Worm (Caenorhabditis elegans): ENCODE results near the gene srh-166.

The srh-166 gene

ce11 chrV:20480227-20480626 is 45.4 kb downstream of the srh-166 start:
- TF ChIP-seq F44E2.7 (GFP tag; IDR thresholded peaks at IDR 0.05) = peak; percentile 82; the same call in 1 of the 2 replicates

ce11 chrV:20479013-20479739 is 46.5 kb downstream of the srh-166 start, which contains the start of the genes calf-1 and rpl-2:
calf-1 (minus strand) TSS chrV:20479089.
rpl-2 (plus strand) TSS chrV:20479689.
- TF ChIP-seq dpl-1 (GFP tag; optimal IDR thresholded peaks at IDR 0.05) (peak; percentile 55), sdz-12 (GFP tag; optimal IDR thresholded peaks at IDR 0.05) (no peak), mdl-1 (tag; optimal IDR thresholded peaks at IDR 0.05) (peak in 1 of 2 experiments; percentile 2), dmd-9 (GFP tag; IDR thresholded peaks at IDR 0.05) (no peak), mxl-3 (GFP tag; optimal IDR thresholded peaks at IDR 0.05) (no peak), nhr-10 (tag; optimal IDR thresholded peaks at IDR 0.05) (no peak), Y105C5A.15 (GFP tag; IDR thresholded peaks at IDR 0.05) (no peak), mep-1 (tag; optimal IDR thresholded peaks at IDR 0.05) (peak; percentile 69), lsy-2 (tag; optimal IDR thresholded peaks at IDR 0.05) (peak; percentile 0 to 73), nhr-48 (tag; optimal IDR thresholded peaks at IDR 0.05) (no peak), ceh-44 (GFP tag; IDR thresholded peaks at IDR 0.05) (no peak), nhr-25 (tag; optimal IDR thresholded peaks at IDR 0.05; ENCODE audit: borderline replicate concordance, insufficient read depth) (no peak), lim-7 (GFP tag; IDR thresholded peaks at IDR 0.05) (no peak), T26A8.4 (GFP tag; IDR thresholded peaks at IDR 0.05) (no peak), lir-3 (tag; optimal IDR thresholded peaks at IDR 0.05) (no peak), ZK337.2 (GFP tag; IDR thresholded peaks at IDR 0.05) (no peak), pha-4 (GFP tag; IDR thresholded peaks at IDR 0.05) (0 out of 2 replicates have a peak, but pooled peaks have one; percentile 49), pha-4 (tag; optimal IDR thresholded peaks at IDR 0.05) (no peak), php-3 (GFP tag; IDR thresholded peaks at IDR 0.05) (no peak), Y75B8A.6 (GFP tag; IDR thresholded peaks at IDR 0.05) (no peak), F10B5.3 (tag; optimal IDR thresholded peaks at IDR 0.05) (no peak), mdt-29 (GFP tag; IDR thresholded peaks at IDR 0.05) (no peak), nhr-41 (GFP tag; IDR thresholded peaks at IDR 0.05) (no peak), lin-13 (GFP tag; optimal IDR thresholded peaks at IDR 0.05) (no peak), nhr-237 (tag; optimal IDR thresholded peaks at IDR 0.05) (no peak), rbr-2 (tag; optimal IDR thresholded peaks at IDR 0.05) (peak; percentile 22), hmg-1.1 (GFP tag; IDR thresholded peaks at IDR 0.05) (no peak), attf-4 (tag; optimal IDR thresholded peaks at IDR 0.05) (no peak), unc-130 (GFP tag; optimal IDR thresholded peaks at IDR 0.05) (peak; percentile 23), ces-1 (GFP tag; optimal IDR thresholded peaks at IDR 0.05) (no peak), hif-1 (tag; optimal IDR thresholded peaks at IDR 0.05) (peak in 1 of 2 experiments; percentile 43), lin-39 (tag; optimal IDR thresholded peaks at IDR 0.05) (no peak), egl-27 (tag; optimal IDR thresholded peaks at IDR 0.05) (no peak), ceh-28 (tag; optimal IDR thresholded peaks at IDR 0.05) (no peak), zip-11 (GFP tag; IDR thresholded peaks at IDR 0.05) (no peak), F37D6.2 (tag; optimal IDR thresholded peaks at IDR 0.05) (no peak), hlh-11 (tag; optimal IDR thresholded peaks at IDR 0.05) (peak; percentile 55), mes-2 (tag; optimal IDR thresholded peaks at IDR 0.05; ENCODE audit: poor library complexity, severe bottlenecking) (peak; percentile 82), vab-7 (GFP tag; IDR thresholded peaks at IDR 0.05) (no peak), nhr-77 (tag; optimal IDR thresholded peaks at IDR 0.05) (peak; percentile 29), jun-1 (tag; optimal IDR thresholded peaks at IDR 0.05) (no peak), aly-2 (tag; optimal IDR thresholded peaks at IDR 0.05) (no peak), dmd-8 (GFP tag; IDR thresholded peaks at IDR 0.05) (no peak), nhr-28 (tag; optimal IDR thresholded peaks at IDR 0.05) (peak; percentile 21), nhr-11 (tag; optimal IDR thresholded peaks at IDR 0.05) (peak; percentile 23), ceh-32 (tag; optimal IDR thresholded peaks at IDR 0.05; ENCODE audit: poor library complexity) (no peak), hlh-30 (tag; optimal IDR thresholded peaks at IDR 0.05; ENCODE audit: insufficient read depth) (peak; percentile 68)

All from whole organism, L4 larva.